Worm (Caenorhabditis elegans): ENCODE data around the gene Y45F10B.3.
"Not testable (repeated sequence)": the region's sequence is repeated elsewhere in the genome, so short reads cannot be mapped to it uniquely, and the experiment has no call there.

The Y45F10B.3 gene

ce11 chrIV:13578953-13579352 lies 14.5 kb upstream of the Y45F10B.3 start, which contains the start of gene sru-16:
TSS of gene sru-16 (plus strand) at chrIV:13579253.
- TF ChIP-seq nhr-237 (tag; optimal IDR thresholded peaks at IDR 0.05); sea-2 (GFP tag; optimal IDR thresholded peaks at IDR 0.05); ztf-4 (tag; optimal IDR thresholded peaks at IDR 0.05): not testable (repeated sequence)

- TF ChIP-seq ztf-4 (tag; optimal IDR thresholded peaks at IDR 0.05) (no peak), egl-27 (tag; optimal IDR thresholded peaks at IDR 0.05) (no peak), mdl-1 (tag; optimal IDR thresholded peaks at IDR 0.05) (no peak), zag-1 (tag; optimal IDR thresholded peaks at IDR 0.05) (no peak), fos-1 (tag; optimal IDR thresholded peaks at IDR 0.05) (no peak), ceh-16 (tag; optimal IDR thresholded peaks at IDR 0.05) (no peak), nhr-11 (tag; optimal IDR thresholded peaks at IDR 0.05) (no peak), daf-12 (tag; optimal IDR thresholded peaks at IDR 0.05) (no peak), ztf-11 (tag; optimal IDR thresholded peaks at IDR 0.05) (no peak), elt-2 (tag; optimal IDR thresholded peaks at IDR 0.05) (no peak), nhr-25 (tag; optimal IDR thresholded peaks at IDR 0.05) (no peak), fkh-10 (GFP tag; optimal IDR thresholded peaks at IDR 0.05) (no peak), ceh-82 (tag; optimal IDR thresholded peaks at IDR 0.05) (no peak), ZK546.5 (tag; optimal IDR thresholded peaks at IDR 0.05) (no peak), fkh-2 (tag; optimal IDR thresholded peaks at IDR 0.05) (no peak)
Measured at ce11 chrIV:13582909-13583308, 10.5 kb upstream of the Y45F10B.3 start, which contains the start of gene sru-12. TSS of gene sru-12 (plus strand) at chrIV:13583209.

DNA sequence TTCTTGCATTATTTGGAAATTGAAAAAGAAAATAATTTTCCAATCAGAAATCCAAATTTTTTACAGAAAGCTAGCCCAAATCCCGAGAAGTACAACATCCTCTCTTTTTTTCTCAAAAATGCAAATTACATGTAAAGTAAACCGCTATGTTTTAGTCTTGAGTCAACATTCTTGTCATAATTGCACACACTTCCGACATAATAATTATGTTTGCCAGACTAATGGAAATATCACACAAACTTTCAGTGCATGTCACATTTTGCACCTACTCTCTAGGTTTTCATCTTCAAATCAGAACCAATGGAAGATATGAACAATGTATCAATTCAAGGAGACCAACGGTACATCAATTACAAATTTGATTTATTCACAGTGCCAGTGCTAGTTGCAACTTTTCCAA lies 8.8 kb upstream of the Y45F10B.3 start, which contains the start of gene sru-11:
sru-11 (plus strand) TSS at position 301 of the 400 bp plus-strand sequence.
- TF ChIP-seq fos-1 (tag; optimal IDR thresholded peaks at IDR 0.05): no peak
- no peak for TF ChIP-seq unc-39 (tag; optimal IDR thresholded peaks at IDR 0.05)
- TF ChIP-seq daf-12 (tag; optimal IDR thresholded peaks at IDR 0.05): no peak
- no peak for TF ChIP-seq ceh-82 (tag; optimal IDR thresholded peaks at IDR 0.05)
- TF ChIP-seq tbx-2 (tag; optimal IDR thresholded peaks at IDR 0.05): no peak

DNA sequence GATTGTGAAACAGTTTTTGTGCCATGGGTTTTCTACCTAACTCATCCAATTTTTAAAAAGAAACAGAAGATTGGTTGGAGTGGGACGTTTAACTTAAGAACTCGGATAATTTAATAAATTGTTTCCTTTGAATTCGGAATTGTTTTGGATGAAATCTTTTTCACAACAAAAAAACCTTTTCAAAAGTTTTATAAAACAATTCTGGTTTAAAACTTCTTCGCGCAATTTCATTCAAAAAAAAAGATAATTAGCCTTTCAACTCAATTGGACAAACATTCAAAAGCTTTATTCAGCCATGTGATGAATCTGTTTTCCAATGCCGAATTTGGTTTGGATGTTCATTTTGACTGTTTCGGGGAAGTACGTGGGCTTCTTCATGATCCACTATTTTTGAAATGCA lies 6.3 kb upstream of the Y45F10B.3 start, which contains the start of gene Y45F10B.12:
Y45F10B.12 (plus strand) TSS at position 301 of the 400 bp plus-strand sequence.
- TF ChIP-seq ceh-82 (tag; optimal IDR thresholded peaks at IDR 0.05) (no peak), fkh-2 (tag; optimal IDR thresholded peaks at IDR 0.05) (no peak), unc-39 (tag; optimal IDR thresholded peaks at IDR 0.05) (no peak), egl-5 (tag; optimal IDR thresholded peaks at IDR 0.05) (no peak), mdl-1 (tag; optimal IDR thresholded peaks at IDR 0.05) (no peak), ama-1 (optimal IDR thresholded peaks at IDR 0.05) (no peak), nhr-11 (tag; optimal IDR thresholded peaks at IDR 0.05) (no peak), nhr-77 (tag; optimal IDR thresholded peaks at IDR 0.05) (no peak), pqm-1 (tag; optimal IDR thresholded peaks at IDR 0.05) (no peak), R02D3.7 (tag; optimal IDR thresholded peaks at IDR 0.05) (no peak)

ce11 chrIV:13588544-13589043 lies 4.9 kb upstream of the Y45F10B.3 start, which contains the start of gene sru-9:
TSS of gene sru-9 (plus strand) at chrIV:13588993.
- TF ChIP-seq hmg-11 (tag; optimal IDR thresholded peaks at IDR 0.05); ama-1 (optimal IDR thresholded peaks at IDR 0.05); ceh-16 (tag; optimal IDR thresholded peaks at IDR 0.05): not testable (repeated sequence)

DNA sequence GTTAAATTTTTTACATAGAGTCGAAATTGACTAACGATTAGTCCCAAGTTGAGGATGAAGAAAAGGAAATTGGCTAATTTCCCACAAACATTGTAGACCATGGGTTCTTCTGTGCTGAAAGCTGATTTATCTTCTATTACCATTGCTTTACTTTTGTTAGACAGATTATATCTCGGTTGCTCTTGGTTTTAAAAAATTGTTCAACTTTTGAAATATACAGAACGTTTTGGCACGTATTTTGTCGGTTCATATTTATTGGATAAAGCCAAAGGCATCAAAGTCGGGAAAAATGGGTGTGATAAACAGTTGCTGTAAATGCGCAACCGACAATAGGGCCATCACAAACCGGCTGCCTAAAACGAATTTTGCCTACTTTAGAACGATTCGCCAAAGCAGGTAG lies 1.8 kb upstream of the Y45F10B.3 start, which contains the start of gene tsp-5:
tsp-5 (minus strand) TSS at position 101 of the 400 bp plus-strand sequence.
- TF ChIP-seq zag-1 (tag; optimal IDR thresholded peaks at IDR 0.05) (no peak), snpc-4 (tag; optimal IDR thresholded peaks at IDR 0.05) (no peak), pha-4 (tag; optimal IDR thresholded peaks at IDR 0.05) (no peak)

DNA sequence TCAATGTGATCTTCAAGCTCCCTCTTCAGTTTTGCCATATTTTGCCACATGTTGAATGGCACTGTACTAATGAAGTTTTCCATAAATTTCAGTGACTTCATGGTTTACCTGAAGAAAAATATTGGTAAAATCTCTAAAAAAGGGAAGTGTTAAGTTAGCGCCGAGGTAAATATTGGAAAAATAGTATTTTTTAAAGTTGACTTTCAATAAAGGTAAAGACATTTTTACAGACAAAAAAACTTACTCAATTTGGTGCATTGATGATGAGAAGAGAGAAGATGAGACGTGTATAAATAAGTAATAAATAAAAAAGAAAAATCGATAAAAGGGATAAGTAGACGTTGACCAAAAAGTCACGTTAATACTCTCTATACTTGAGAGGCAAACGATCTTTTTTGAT lies 4.4 kb downstream of the Y45F10B.3 start, which contains the start of gene Y45F10B.9:
Y45F10B.9 (minus strand) TSS at position 101 of the 400 bp plus-strand sequence.
- not testable (repeated sequence) for TF ChIP-seq unc-62 (GFP tag; optimal IDR thresholded peaks at IDR 0.05); nhr-76 (tag; optimal IDR thresholded peaks at IDR 0.05); elt-1 (tag; optimal IDR thresholded peaks at IDR 0.05)
